Worm (Caenorhabditis elegans) whole organism, L3 larva: ENCODE results near the gene rpn-7.

Source experiments
- fkh-2 ChIP-seq: fragments of 150-350 bp; optimal IDR thresholded peaks from 2 replicates; lab custom pipeline; 2014; ENCODE audit warnings: missing biosample characterization, missing genetic modification reagents, missing genetic modification characterization
- nhr-23 ChIP-seq: fragments of 150-350 bp; optimal IDR thresholded peaks from 2 replicates; lab custom pipeline; 2014; ENCODE audit warnings: missing biosample characterization, missing genetic modification reagents, missing genetic modification characterization
- snpc-4 ChIP-seq: fragments of 150-350 bp; optimal IDR thresholded peaks from 2 replicates; lab custom pipeline; 2014; ENCODE audit warnings: missing biosample characterization, missing genetic modification characterization

DNA sequence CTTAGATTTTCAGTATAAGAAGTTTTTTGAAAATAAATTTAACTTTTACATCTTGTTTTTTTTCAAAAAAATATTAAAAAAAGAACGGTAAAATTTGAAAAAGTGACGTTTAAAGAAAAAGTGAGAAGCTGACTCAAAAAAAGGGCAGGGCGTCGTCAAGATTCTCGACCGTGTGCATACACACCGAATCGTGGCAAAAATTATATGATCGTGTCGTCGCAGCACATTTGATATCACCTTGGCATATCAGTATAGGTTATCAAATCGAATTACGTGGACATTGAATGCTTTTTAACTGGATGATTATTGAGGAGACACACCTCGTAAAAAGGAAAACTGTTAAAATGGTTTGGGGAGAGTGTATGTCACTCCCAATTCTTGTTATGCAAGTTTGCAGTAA, 16.6 kb downstream of the rpn-7 start:
- no peak for TF ChIP-seq fkh-2
- no peak for TF ChIP-seq snpc-4
- TF ChIP-seq nhr-23 (tag; lab: Kevin White, UChicago): no peak
